Fruit fly (Drosophila melanogaster): ENCODE results near the gene RPA2.

Gene RPA2

DNA sequence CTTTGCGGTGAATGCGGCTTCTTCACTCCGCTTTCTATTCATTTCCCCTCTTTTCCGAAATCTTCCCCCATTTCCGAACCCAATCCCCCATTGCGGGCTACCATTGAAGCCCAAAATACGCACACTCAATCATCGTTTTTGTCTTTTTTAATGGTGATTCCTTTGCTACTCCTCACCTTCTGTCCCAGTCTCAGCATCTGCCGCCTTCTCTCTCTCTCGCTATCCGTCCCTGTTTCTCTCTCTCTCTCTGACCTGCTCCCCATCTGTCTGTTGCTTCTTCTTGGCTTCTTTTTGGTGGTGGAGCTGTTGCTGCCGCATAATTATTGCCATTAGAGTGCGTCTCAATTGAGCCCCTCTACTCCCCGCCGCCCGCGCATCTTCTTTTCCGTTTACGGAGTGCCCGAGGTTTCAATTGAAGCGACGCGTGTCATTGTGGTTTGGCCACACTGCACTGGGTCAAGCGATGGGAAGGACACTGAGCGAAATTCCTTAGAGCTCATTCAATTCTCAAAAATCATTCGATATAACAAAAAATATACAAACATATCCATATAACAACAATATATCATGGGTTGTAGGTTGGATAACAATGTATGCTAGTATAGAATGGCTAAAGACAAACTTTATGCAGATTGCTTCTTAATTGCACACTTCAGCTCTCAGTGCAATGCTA lies 19.1 kb upstream of the RPA2 start (continued):
- TF ChIP-seq CG13287 (GFP tag; IDR thresholded peaks at IDR 0.05; ENCODE audit: partially characterized antibody) (0 out of 2 replicates have a peak, but pooled peaks have one; percentile 13), gce (GFP tag; IDR thresholded peaks at IDR 0.05) (0 out of 3 replicates have a peak, but pooled peaks have one; percentile 44), sisA (GFP tag; IDR thresholded peaks at IDR 0.05) (peak; percentile 49; the same call in 1 of the 2 replicates), ftz-f1 (GFP tag; optimal IDR thresholded peaks at IDR 0.05) (no peak), CG18599 (GFP tag; optimal IDR thresholded peaks at IDR 0.05) (peak; percentile 48), Fer2 (tag; optimal IDR thresholded peaks at IDR 0.05) (no peak), Lim3 (GFP tag; IDR thresholded peaks at IDR 0.05) (no peak), luna (GFP tag; optimal IDR thresholded peaks at IDR 0.05) (no peak), BtbVII (GFP tag; optimal IDR thresholded peaks at IDR 0.05) (peak; percentile 25), salm (tag; optimal IDR thresholded peaks at IDR 0.05) (no peak), dpn (GFP tag; optimal IDR thresholded peaks at IDR 0.05) (peak; percentile 8 to 49), Ssrp (tag; optimal IDR thresholded peaks at IDR 0.05) (peak; percentile 56), Hmr (GFP tag; optimal IDR thresholded peaks at IDR 0.05) (no peak), HmgZ (tag; optimal IDR thresholded peaks at IDR 0.05) (no peak), Hmx (GFP tag; optimal IDR thresholded peaks at IDR 0.05) (no peak), tap (tag; optimal IDR thresholded peaks at IDR 0.05) (peak; percentile 32), Bgb (GFP tag; IDR thresholded peaks at IDR 0.05; ENCODE audit: partially characterized antibody) (no peak), CG11723 (GFP tag; optimal IDR thresholded peaks at IDR 0.05) (no peak), Ets97D (GFP tag; optimal IDR thresholded peaks at IDR 0.05) (peak; percentile 14), Neu2 (GFP tag; optimal IDR thresholded peaks at IDR 0.05; ENCODE audit: borderline replicate concordance) (no peak), da (GFP tag; optimal IDR thresholded peaks at IDR 0.05) (no peak), fd3F (GFP tag; optimal IDR thresholded peaks at IDR 0.05) (no peak), Sox100B (GFP tag; optimal IDR thresholded peaks at IDR 0.05) (peak; percentile 31), zen2 (GFP tag; IDR thresholded peaks at IDR 0.05; ENCODE audit: partially characterized antibody) (no peak), stwl (tag; optimal IDR thresholded peaks at IDR 0.05) (peak; percentile 99), CG10366 (GFP tag; IDR thresholded peaks at IDR 0.05) (peak; percentile 45; the same call in 1 of the 2 replicates), vnd (GFP tag; IDR thresholded peaks at IDR 0.05; ENCODE audit: partially characterized antibody) (no peak), CG17361 (GFP tag; IDR thresholded peaks at IDR 0.05) (peak; percentile 56; the same call in 2 of the 3 replicates), nmo (GFP tag; optimal IDR thresholded peaks at IDR 0.05) (peak; percentile 59), CG10462 (GFP tag; optimal IDR thresholded peaks at IDR 0.05) (no peak), sqz (GFP tag; optimal IDR thresholded peaks at IDR 0.05) (no peak), HHEX (GFP tag; optimal IDR thresholded peaks at IDR 0.05) (peak; percentile 34), CG8290 (GFP tag; optimal IDR thresholded peaks at IDR 0.05) (no peak), CG8290 (tag; optimal IDR thresholded peaks at IDR 0.05) (peak in 1 of 2 experiments; percentile 50), Doc2 (GFP tag; IDR thresholded peaks at IDR 0.05) (no peak), CG12104 (GFP tag; optimal IDR thresholded peaks at IDR 0.05) (no peak), knrl (GFP tag; IDR thresholded peaks at IDR 0.05; ENCODE audit: partially characterized antibody) (no peak), Pdp1 (GFP tag; optimal IDR thresholded peaks at IDR 0.05) (peak; percentile 30 to 48), crol (GFP tag; IDR thresholded peaks at IDR 0.05) (peak; percentile 78), sr (GFP tag; IDR thresholded peaks at IDR 0.05) (no peak), emc (GFP tag; optimal IDR thresholded peaks at IDR 0.05) (no peak), tx (GFP tag; optimal IDR thresholded peaks at IDR 0.05) (no peak), Aef1 (GFP tag; IDR thresholded peaks at IDR 0.05) (no peak), Scr (GFP tag; IDR thresholded peaks at IDR 0.05; ENCODE audit: partially characterized antibody) (no peak)
